Worm (Caenorhabditis elegans): ENCODE data around the gene Y71H2AM.25.
"Not testable (repeated sequence)": the region's sequence is repeated elsewhere in the genome, so short reads cannot be mapped to it uniquely, and the experiment has no call there.

The Y71H2AM.25 gene

ce11 chrIII:2841856-2842373 is 39.6 kb downstream of the Y71H2AM.25 start, which contains the start of gene H34I24.2:
TSS of gene H34I24.2 (plus strand) at chrIII:2842044.
- no peak for TF ChIP-seq unc-62 (GFP tag; optimal IDR thresholded peaks at IDR 0.05)

ce11 chrIII:2846747-2847146 is 44.5 kb downstream of the Y71H2AM.25 start, which contains the start of gene H34I24.1:
TSS of gene H34I24.1 (plus strand) at chrIII:2847047.
- not testable (repeated sequence) for TF ChIP-seq unc-62 (GFP tag; optimal IDR thresholded peaks at IDR 0.05)
